Worm (Caenorhabditis elegans) whole organism, L4 larva: ENCODE data around the gene C14B9.8.

Source experiments
- aly-2 ChIP-seq: sonication (generic microtip); optimal IDR thresholded peaks from 2 replicates; lab custom pipeline; 2018; ENCODE audit warnings: missing biosample characterization, missing genetic modification characterization
- ama-1 ChIP-seq: fragments of 150-350 bp; optimal IDR thresholded peaks from 2 replicates; lab custom pipeline; 2014; ENCODE audit warnings: inconsistent platforms, mixed read lengths
- dpl-1 ChIP-seq: fragments of 150-350 bp; optimal IDR thresholded peaks from 2 replicates; lab custom pipeline; 2014; ENCODE audit warnings: missing biosample characterization, missing genetic modification reagents, missing genetic modification characterization
- fkh-10 ChIP-seq: fragments of 150-350 bp; optimal IDR thresholded peaks from 2 replicates; lab custom pipeline; 2014; ENCODE audit warnings: missing biosample characterization, missing genetic modification reagents, missing genetic modification characterization
- gei-8 ChIP-seq: fragments of 200-800 bp; sonication (Bioruptor generic); optimal IDR thresholded peaks from 2 replicates; lab custom pipeline; 2018; ENCODE audit warnings: mild to moderate bottlenecking, missing genetic modification characterization, missing compliant biosample characterization
- hif-1 ChIP-seq, 2 experiments: sonication (generic microtip); optimal IDR thresholded peaks; 2 replicates each; lab custom pipeline; 2016 to 2017; ENCODE audit warnings: missing compliant biosample characterization in 2 of 2, missing genetic modification characterization in 2 of 2, missing genetic modification reagents in 2 of 2, missing genotype in 2 of 2, mild to moderate bottlenecking in 1 of 2
- hlh-11 ChIP-seq: fragments of 200-800 bp; sonication (Bioruptor generic); optimal IDR thresholded peaks from 2 replicates; lab custom pipeline; 2018; ENCODE audit warnings: mild to moderate bottlenecking, missing genetic modification characterization, missing compliant biosample characterization
- lin-13 ChIP-seq: fragments of 150-350 bp; optimal IDR thresholded peaks from 2 replicates; lab custom pipeline; 2014; ENCODE audit warnings: missing biosample characterization, missing genetic modification reagents, missing genetic modification characterization
- nhr-28 ChIP-seq: fragments of 150-350 bp; optimal IDR thresholded peaks from 2 replicates; lab custom pipeline; 2014; ENCODE audit warnings: missing biosample characterization, missing genetic modification characterization
- rbr-2 ChIP-seq: sonication (generic microtip); optimal IDR thresholded peaks from 2 replicates; lab custom pipeline; 2016; ENCODE audit warnings: missing genotype, missing genetic modification characterization, missing compliant biosample characterization
- unc-62 ChIP-seq, 3 experiments: fragments of 150-350 bp in 1 of 3; sonication (generic microtip); optimal IDR thresholded peaks in 2 of 3; peaks in 1 of 3; 1 replicate in 1 of 3; 2 replicates in 2 of 3; lab custom pipeline; 2014 to 2017; ENCODE audit warnings: missing biosample characterization in 3 of 3, missing genetic modification characterization in 3 of 3, missing genetic modification reagents in 3 of 3, missing genotype in 1 of 3

ce11 chrIII:8190505-8190904 lies 46.1 kb upstream of the C14B9.8 start, which contains the start of gene C50C3.19:
- no peak for TF ChIP-seq nhr-28 (tag; lab: Kevin White, UChicago)
- no peak for TF ChIP-seq gei-8 (GFP tag; lab: Kevin White, UChicago)
- no peak for TF ChIP-seq unc-62 (GFP tag; optimal IDR thresholded peaks at IDR 0.05 in 1 of 2; lab: Kevin White, UChicago)
- TF ChIP-seq unc-62 (tag; optimal IDR thresholded peaks at IDR 0.05; lab: Kevin White, UChicago) = no peak
- no peak for TF ChIP-seq ama-1 (lab: Kevin White, UChicago)
- TF ChIP-seq hlh-11 (tag; lab: Kevin White, UChicago) = no peak
- TF ChIP-seq lin-13 (GFP tag; lab: Kevin White, UChicago) = no peak
- no peak for TF ChIP-seq hif-1 (tag; optimal IDR thresholded peaks at IDR 0.05; lab: Kevin White, UChicago)
- no peak for TF ChIP-seq aly-2 (tag; lab: Kevin White, UChicago)
- TF ChIP-seq rbr-2 (tag; lab: Kevin White, UChicago) = no peak
- no peak for TF ChIP-seq dpl-1
- no peak for TF ChIP-seq fkh-10 (GFP tag; lab: Kevin White, UChicago)
